Worm (Caenorhabditis elegans) whole organism, young adult: ENCODE results near the gene lin-15A.
A peak's percentile ranks its signal among the peaks of the same experiment; 100 is the strongest.

Experiments
- B0336.3 ChIP-seq: fragments of 200-800 bp; sonication (Bioruptor generic); IDR thresholded peaks from 2 replicates; pipeline ENCODE4 v1.3.6; 2022; ENCODE audit warnings: missing genetic modification characterization, missing compliant biosample characterization
- F23B12.7 ChIP-seq: sonication (generic microtip); optimal IDR thresholded peaks from 2 replicates; lab custom pipeline; 2017; ENCODE audit warnings: missing genetic modification characterization, mild to moderate bottlenecking, missing compliant biosample characterization, antibody characterized with exemption, moderate library complexity; ENCODE audit not compliant: insufficient read depth
- K12H6.12 ChIP-seq: fragments of 200-800 bp; sonication (Bioruptor generic); optimal IDR thresholded peaks from 2 replicates; lab custom pipeline; 2018; ENCODE audit warnings: mild to moderate bottlenecking, missing genetic modification characterization, missing compliant biosample characterization
- Y53F4B.3 ChIP-seq: fragments of 200-800 bp; sonication (Bioruptor generic); IDR thresholded peaks from 2 replicates; pipeline ENCODE4 v1.3.6; 2022; ENCODE audit warnings: missing genetic modification reagents, missing genetic modification characterization, missing compliant biosample characterization
- Y95B8A.8 ChIP-seq: fragments of 200-800 bp; sonication (Bioruptor generic); IDR thresholded peaks from 2 replicates; pipeline ENCODE4 v1.3.6; 2022; ENCODE audit warnings: missing genetic modification reagents, missing genetic modification characterization, missing compliant biosample characterization
- aptf-3 ChIP-seq: fragments of 200-800 bp; sonication (Bioruptor generic); IDR thresholded peaks from 2 replicates; pipeline ENCODE4 v1.3.6; 2022; ENCODE audit warnings: missing genetic modification characterization, missing compliant biosample characterization
- atf-7 ChIP-seq: sonication (generic microtip); optimal IDR thresholded peaks from 2 replicates; lab custom pipeline; 2017; ENCODE audit warnings: mild to moderate bottlenecking, missing genetic modification characterization, missing compliant biosample characterization
- attf-6 ChIP-seq: fragments of 200-800 bp; sonication (Bioruptor generic); IDR thresholded peaks from 2 replicates; pipeline ENCODE4 v1.3.6; 2022; ENCODE audit warnings: missing genetic modification reagents, missing genetic modification characterization, missing compliant biosample characterization
- bed-2 ChIP-seq: fragments of 200-800 bp; sonication (Bioruptor generic); IDR thresholded peaks from 2 replicates; pipeline ENCODE4 v1.3.6; 2022; ENCODE audit warnings: missing genetic modification reagents, missing genetic modification characterization, missing compliant biosample characterization
- cebp-1 ChIP-seq, 2 experiments: fragments of 200-800 bp in 1 of 2; sonication (Bioruptor generic) in 1 of 2; sonication (generic microtip) in 1 of 2; IDR thresholded peaks in 1 of 2; optimal IDR thresholded peaks in 1 of 2; 2 replicates each; pipeline versions ENCODE4 v1.3.6 to Lab custom; 2017 to 2022; ENCODE audit warnings: missing compliant biosample characterization in 2 of 2, missing genetic modification characterization in 2 of 2, mild to moderate bottlenecking in 1 of 2, missing genetic modification reagents in 1 of 2, moderate library complexity in 1 of 2
- ceh-91 ChIP-seq: fragments of 200-800 bp; sonication (Bioruptor generic); IDR thresholded peaks from 2 replicates; pipeline ENCODE4 v1.3.6; 2022; ENCODE audit warnings: missing genetic modification reagents, missing genetic modification characterization, missing compliant biosample characterization
- dox-1 ChIP-seq: fragments of 200-800 bp; sonication (Bioruptor generic); IDR thresholded peaks from 2 replicates; pipeline ENCODE4 v1.3.6; 2022; ENCODE audit warnings: missing genetic modification reagents, missing genetic modification characterization, missing compliant biosample characterization
- egl-18 ChIP-seq: fragments of 200-800 bp; sonication (Bioruptor generic); IDR thresholded peaks from 2 replicates; pipeline ENCODE4 v1.3.6; 2022; ENCODE audit warnings: missing genetic modification reagents, missing genetic modification characterization, missing compliant biosample characterization
- ekl-4 ChIP-seq: fragments of 200-800 bp; sonication (Bioruptor generic); IDR thresholded peaks from 2 replicates; pipeline ENCODE4 v1.3.6; 2022; ENCODE audit warnings: missing genetic modification reagents, missing genetic modification characterization, missing compliant biosample characterization
- ets-4 ChIP-seq: fragments of 200-800 bp; sonication (Bioruptor generic); optimal IDR thresholded peaks from 2 replicates; lab custom pipeline; 2018; ENCODE audit warnings: mild to moderate bottlenecking, missing genetic modification characterization, missing compliant biosample characterization
- let-526 ChIP-seq: fragments of 200-800 bp; sonication (Bioruptor generic); IDR thresholded peaks from 2 replicates; pipeline ENCODE4 v1.3.6; 2022; ENCODE audit warnings: missing genetic modification reagents, missing genetic modification characterization, missing compliant biosample characterization
- lin-26 ChIP-seq: fragments of 200-800 bp; sonication (Bioruptor generic); IDR thresholded peaks from 2 replicates; pipeline ENCODE4 v1.3.6; 2022; ENCODE audit warnings: missing genetic modification reagents, missing genetic modification characterization, missing compliant biosample characterization
- lin-40 ChIP-seq: sonication (generic microtip); optimal IDR thresholded peaks from 2 replicates; lab custom pipeline; 2016; ENCODE audit warnings: missing genetic modification characterization, mild to moderate bottlenecking, missing compliant biosample characterization, missing genotype, missing genetic modification reagents
- lir-1 ChIP-seq: fragments of 200-800 bp; sonication (Bioruptor generic); conservative IDR thresholded peaks from 2 replicates; pipeline ENCODE4 v1.3.6; 2022; ENCODE audit warnings: missing genetic modification reagents, missing genetic modification characterization, missing compliant biosample characterization
- madf-3 ChIP-seq: fragments of 200-800 bp; sonication (Bioruptor generic); IDR thresholded peaks from 2 replicates; pipeline ENCODE4 v1.3.6; 2022; ENCODE audit warnings: missing genetic modification reagents, missing genetic modification characterization, missing compliant biosample characterization
- madf-6 ChIP-seq: fragments of 200-800 bp; sonication (Bioruptor generic); IDR thresholded peaks from 2 replicates; pipeline ENCODE4 v1.3.6; 2022; ENCODE audit warnings: missing genetic modification reagents, missing genetic modification characterization, missing compliant biosample characterization
- madf-8 ChIP-seq: fragments of 200-800 bp; sonication (Bioruptor generic); conservative IDR thresholded peaks from 2 replicates; pipeline ENCODE4 v1.3.6; 2022; ENCODE audit warnings: missing genetic modification reagents, missing genetic modification characterization, missing compliant biosample characterization
- mes-4 ChIP-seq: sonication (generic microtip); optimal IDR thresholded peaks from 2 replicates; lab custom pipeline; 2016; ENCODE audit warnings: missing genotype, missing genetic modification characterization, missing compliant biosample characterization
- nfya-1 ChIP-seq: sonication (generic microtip); optimal IDR thresholded peaks from 2 replicates; lab custom pipeline; 2017; ENCODE audit warnings: antibody characterized with exemption, missing compliant biosample characterization, missing genetic modification characterization, borderline replicate concordance; ENCODE audit not compliant: insufficient read depth
- nfyb-1 ChIP-seq: fragments of 200-800 bp; sonication (Bioruptor generic); IDR thresholded peaks from 2 replicates; pipeline ENCODE4 v1.3.6; 2022; ENCODE audit warnings: missing genetic modification reagents, missing genetic modification characterization, missing compliant biosample characterization
- nhr-120 ChIP-seq: fragments of 200-800 bp; sonication (Bioruptor generic); IDR thresholded peaks from 2 replicates; pipeline ENCODE4 v1.3.6; 2022; ENCODE audit warnings: missing genetic modification characterization, missing compliant biosample characterization
- nhr-27 ChIP-seq: fragments of 200-800 bp; sonication (Bioruptor generic); optimal IDR thresholded peaks from 2 replicates; lab custom pipeline; 2018; ENCODE audit warnings: mild to moderate bottlenecking, missing genetic modification characterization, moderate library complexity, missing compliant biosample characterization
- nhr-80 ChIP-seq: sonication (generic microtip); optimal IDR thresholded peaks from 2 replicates; lab custom pipeline; 2016; ENCODE audit warnings: missing genetic modification characterization, missing compliant biosample characterization
- pbrm-1 ChIP-seq: fragments of 200-800 bp; sonication (Bioruptor generic); IDR thresholded peaks from 2 replicates; pipeline ENCODE4 v1.3.6; 2022; ENCODE audit warnings: missing genetic modification reagents, missing genetic modification characterization, missing compliant biosample characterization
- repo-1 ChIP-seq: sonication (generic microtip); optimal IDR thresholded peaks from 2 replicates; lab custom pipeline; 2017; ENCODE audit warnings: mild to moderate bottlenecking, missing genetic modification characterization, missing compliant biosample characterization
- snpc-3.4 ChIP-seq: sonication (generic microtip); optimal IDR thresholded peaks from 2 replicates; lab custom pipeline; 2017; ENCODE audit warnings: missing genetic modification characterization, mild to moderate bottlenecking, missing compliant biosample characterization, antibody characterized with exemption, moderate library complexity, missing genotype, missing genetic modification reagents
- somi-1 ChIP-seq: fragments of 200-800 bp; sonication (Bioruptor generic); optimal IDR thresholded peaks from 2 replicates; lab custom pipeline; 2018; ENCODE audit warnings: mild to moderate bottlenecking, missing genetic modification characterization, missing compliant biosample characterization
- tbp1 ChIP-seq: fragments of 200-800 bp; sonication (Bioruptor generic); optimal IDR thresholded peaks from 2 replicates; lab custom pipeline; 2018; ENCODE audit warnings: mild to moderate bottlenecking, missing genetic modification characterization, missing compliant biosample characterization
- zim-3 ChIP-seq: sonication (generic microtip); optimal IDR thresholded peaks from 2 replicates; lab custom pipeline; 2017; ENCODE audit warnings: mild to moderate bottlenecking, missing genetic modification characterization, moderate library complexity, missing compliant biosample characterization
- ztf-18 ChIP-seq: sonication (generic microtip); optimal IDR thresholded peaks from 2 replicates; lab custom pipeline; 2016; ENCODE audit warnings: missing genotype, mild to moderate bottlenecking, missing genetic modification characterization, missing compliant biosample characterization
- ztf-22 ChIP-seq: fragments of 200-800 bp; sonication (Bioruptor generic); optimal IDR thresholded peaks from 2 replicates; lab custom pipeline; 2018; ENCODE audit warnings: mild to moderate bottlenecking, missing genetic modification characterization, moderate library complexity, missing compliant biosample characterization
- ztf-6 ChIP-seq: fragments of 200-800 bp; sonication (Bioruptor generic); IDR thresholded peaks from 2 replicates; pipeline ENCODE4 v1.3.6; 2022; ENCODE audit warnings: missing genetic modification reagents, missing genetic modification characterization, missing compliant biosample characterization

The lin-15A gene

DNA sequence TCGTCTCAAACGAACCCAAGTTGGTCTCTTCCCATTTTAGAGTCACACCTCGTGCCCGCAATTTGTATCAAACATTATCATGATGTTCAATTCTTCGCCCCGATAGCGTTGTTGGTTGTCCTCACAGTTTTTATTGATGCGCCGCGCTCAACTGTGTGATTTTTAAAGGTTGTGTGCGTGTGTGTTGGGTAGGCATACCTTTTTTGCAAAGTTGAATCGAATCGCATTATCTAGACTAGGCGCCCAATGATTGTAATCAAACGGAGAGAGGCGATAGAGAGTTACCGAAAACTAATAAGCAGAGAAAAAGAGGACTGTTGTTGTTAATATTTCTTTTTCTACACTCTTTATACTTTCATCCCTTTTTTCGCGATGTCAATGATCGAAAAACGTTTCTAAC is 31.5 kb upstream of the lin-15A start:
- TF ChIP-seq repo-1 = no peak
- no peak for TF ChIP-seq cebp-1 (GFP tag; IDR thresholded peaks at IDR 0.05; lab: Robert Waterston, UW)
- no peak for TF ChIP-seq cebp-1 (tag; optimal IDR thresholded peaks at IDR 0.05; lab: Kevin White, UChicago)
- no peak for TF ChIP-seq madf-3 (GFP tag; lab: Robert Waterston, UW)
- TF ChIP-seq F23B12.7 (tag; lab: Kevin White, UChicago) = no peak
- no peak for TF ChIP-seq ztf-18
- TF ChIP-seq aptf-3 (GFP tag; lab: Robert Waterston, UW) = no peak
- TF ChIP-seq bed-2 (GFP tag; lab: Robert Waterston, UW) = no peak
- TF ChIP-seq nhr-80 = peak; percentile 73
- TF ChIP-seq lin-26 (GFP tag; lab: Robert Waterston, UW) = peak; percentile 37; the same call in 1 of the 2 replicates
- no peak for TF ChIP-seq ekl-4 (GFP tag; lab: Robert Waterston, UW)
- peak; percentile 18 for TF ChIP-seq atf-7 (tag; lab: Kevin White, UChicago)
- no peak for TF ChIP-seq zim-3 (tag; lab: Kevin White, UChicago)
- TF ChIP-seq lin-40 = peak; percentile 39
- TF ChIP-seq somi-1 = peak; percentile 20
- no peak for TF ChIP-seq nhr-120 (GFP tag; lab: Robert Waterston, UW)
- no peak for TF ChIP-seq mes-4
- no peak for TF ChIP-seq pbrm-1 (GFP tag; lab: Robert Waterston, UW)
- TF ChIP-seq ztf-6 (GFP tag; lab: Robert Waterston, UW) = no peak
- TF ChIP-seq tbp1 = no peak
- no peak for TF ChIP-seq Y53F4B.3 (GFP tag; lab: Robert Waterston, UW)
- TF ChIP-seq nhr-27 (tag; lab: Kevin White, UChicago) = no peak
- TF ChIP-seq madf-8 = no peak
- no peak for TF ChIP-seq madf-6 (GFP tag; lab: Robert Waterston, UW)
- TF ChIP-seq Y95B8A.8 = no peak
- TF ChIP-seq attf-6 (GFP tag; lab: Robert Waterston, UW) = no peak
- TF ChIP-seq egl-18 = no peak
- TF ChIP-seq nfya-1 (tag; lab: Kevin White, UChicago) = no peak
- TF ChIP-seq snpc-3.4 = no peak
- 0 out of 2 replicates have a peak, but pooled peaks have one; percentile 31 for TF ChIP-seq B0336.3 (GFP tag; lab: Robert Waterston, UW)
- TF ChIP-seq, all 124 proteins: peak for 6

DNA sequence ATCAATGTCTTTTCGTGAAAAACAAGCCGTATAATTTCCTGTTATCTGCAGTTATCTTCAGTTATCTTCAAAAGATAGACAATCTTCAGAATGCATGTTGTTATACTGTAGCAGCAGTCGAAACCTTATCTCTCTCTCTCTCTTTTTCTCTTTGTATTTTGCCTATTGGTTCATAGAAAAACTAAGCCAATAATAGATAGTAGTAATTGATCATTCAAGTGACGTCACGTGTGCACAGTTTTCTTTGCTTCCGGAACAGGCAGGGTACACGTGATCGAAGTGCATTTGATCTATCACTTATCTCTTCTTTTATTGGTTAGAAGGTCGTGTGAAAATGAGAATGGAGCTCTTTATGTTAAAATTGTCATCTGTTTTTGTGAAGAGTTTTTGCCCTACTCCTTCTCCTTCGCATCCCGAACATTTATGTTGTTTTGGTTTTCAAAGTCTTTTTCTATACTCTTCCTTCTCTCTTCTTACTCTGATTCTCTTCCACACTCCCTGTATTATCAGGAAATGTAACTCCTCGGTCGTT is 27.1 kb upstream of the lin-15A start:
- TF ChIP-seq dox-1 (GFP tag; lab: Robert Waterston, UW) (0 out of 2 replicates have a peak, but pooled peaks have one; percentile 23), lir-1 (no peak), nfyb-1 (peak; percentile 49; the same call in 1 of the 2 replicates), ets-4 (GFP tag; lab: Kevin White, UChicago) (peak; percentile 17), K12H6.12 (peak; percentile 25), let-526 (GFP tag; lab: Robert Waterston, UW) (no peak), ztf-22 (GFP tag; lab: Kevin White, UChicago) (peak; percentile 18), lin-40 (peak; percentile 39), cebp-1 (GFP tag; IDR thresholded peaks at IDR 0.05; lab: Robert Waterston, UW) (no peak), cebp-1 (tag; optimal IDR thresholded peaks at IDR 0.05; lab: Kevin White, UChicago) (peak; percentile 3), nhr-80 (peak; percentile 45), atf-7 (tag; lab: Kevin White, UChicago) (peak; percentile 76), ceh-91 (GFP tag; lab: Robert Waterston, UW) (no peak)
